Fruit fly (Drosophila melanogaster) S2 (cell line): ENCODE results near the gene AOX4.

ENCODE experiments used
- CG8478 ChIP-seq: fragments of >200 bp; optimal IDR thresholded peaks from 2 replicates; lab custom pipeline; 2018
- CTCF ChIP-seq, 2 experiments: fragments of >200 bp; optimal IDR thresholded peaks; 2 replicates each; lab custom pipeline; 2018

dm6 chr3R:15517113-15517512 is 35.5 kb downstream of the AOX4 start:
- no peak for TF ChIP-seq CG8478 (lab: Kevin White, UChicago)
- TF ChIP-seq CTCF (optimal IDR thresholded peaks at IDR 0.05; lab: Kevin White, UChicago) = no peak
